Fruit fly (Drosophila melanogaster) whole organism, larva: Measurements from ENCODE around the gene MED1.
A peak's percentile ranks its signal among the peaks of the same experiment; 100 is the strongest.

Experiments used
- noc ChIP-seq: fragments of 200-800 bp; sonication (Bioruptor generic); optimal IDR thresholded peaks from 3 replicates; lab custom pipeline; 2019; ENCODE audit warnings: missing biosample characterization, mild to moderate bottlenecking, missing genetic modification characterization, moderate library complexity

The MED1 gene

dm6 chr3L:21636265-21636993, 2.2 kb upstream of the MED1 start, which contains the start of gene CG32444:
CG32444 (plus strand) TSS chr3L:21636947.
- peak; percentile 50 for TF ChIP-seq noc (tag; lab: Kevin White, UChicago)

DNA sequence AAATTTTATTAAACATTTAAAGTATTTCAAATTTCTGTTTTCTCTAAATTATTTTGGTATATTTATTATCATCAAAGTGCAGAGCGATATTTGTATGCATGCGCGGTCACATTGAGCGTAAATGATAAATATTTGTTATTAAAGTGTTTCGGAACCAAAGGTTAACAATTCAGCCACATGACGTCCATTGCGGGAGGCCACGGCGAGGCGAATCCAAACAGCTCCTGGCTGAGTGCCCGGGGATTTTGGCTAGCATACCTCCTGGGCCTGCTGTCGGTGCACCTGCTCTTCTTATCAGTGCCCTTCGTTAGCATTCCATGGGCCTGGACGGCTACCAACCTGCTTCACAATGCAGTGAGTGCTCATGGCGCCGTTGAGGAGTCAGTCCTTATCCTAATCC, 962 bp upstream of the MED1 start, which contains the start of gene ORMDL:
Gene ORMDL, plus strand, starts transcription at position 98 of the 400 bp plus-strand sequence.
- no peak for TF ChIP-seq noc (tag; lab: Kevin White, UChicago)

DNA sequence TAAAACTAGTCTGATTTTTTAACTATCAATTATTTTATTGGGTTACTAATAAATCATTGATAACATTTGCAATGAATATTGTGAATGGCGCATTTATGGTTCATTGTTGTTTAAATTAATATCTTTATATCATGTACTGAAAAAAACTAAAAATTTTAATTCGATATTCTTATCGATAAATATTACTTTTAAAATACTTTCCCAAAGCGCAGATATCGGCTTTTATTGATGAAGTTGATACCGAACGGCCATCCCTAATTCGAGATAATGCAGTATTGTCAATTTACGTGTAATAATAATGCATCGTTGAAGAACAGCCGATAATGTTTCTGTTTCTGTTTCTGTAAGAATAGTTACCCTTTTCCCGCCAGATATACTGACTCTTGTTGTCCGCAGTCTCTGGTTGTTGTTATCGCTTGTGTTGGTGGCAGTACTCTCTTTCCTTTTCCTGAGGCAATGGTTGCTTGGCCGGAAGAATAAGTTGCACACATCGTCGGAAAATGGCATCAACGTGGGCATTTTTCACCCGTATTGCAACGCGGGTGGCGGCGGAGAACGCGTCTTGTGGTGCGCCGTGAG, 8.1 kb downstream of the MED1 start:
- TF ChIP-seq noc (tag; lab: Kevin White, UChicago): no peak

dm6 chr3L:21625547-21625946, 8.7 kb downstream of the MED1 start, which contains the start of the genes CG7166 and Alg11:
CG7166 (minus strand) TSS chr3L:21625647.
Alg11 (plus strand) TSS chr3L:21625806.
- no peak for TF ChIP-seq noc (tag; lab: Kevin White, UChicago)

- no peak for TF ChIP-seq noc (tag; lab: Kevin White, UChicago)
Measured at dm6 chr3L:21617354-21617753, 16.9 kb downstream of the MED1 start, which contains the start of the genes S1P and CG11307. S1P (minus strand) TSS chr3L:21617376. CG11307 (plus strand) TSS chr3L:21617623.

- TF ChIP-seq noc (tag; lab: Kevin White, UChicago): no peak
Measured at dm6 chr3L:21610535-21610934, 23.7 kb downstream of the MED1 start.

DNA sequence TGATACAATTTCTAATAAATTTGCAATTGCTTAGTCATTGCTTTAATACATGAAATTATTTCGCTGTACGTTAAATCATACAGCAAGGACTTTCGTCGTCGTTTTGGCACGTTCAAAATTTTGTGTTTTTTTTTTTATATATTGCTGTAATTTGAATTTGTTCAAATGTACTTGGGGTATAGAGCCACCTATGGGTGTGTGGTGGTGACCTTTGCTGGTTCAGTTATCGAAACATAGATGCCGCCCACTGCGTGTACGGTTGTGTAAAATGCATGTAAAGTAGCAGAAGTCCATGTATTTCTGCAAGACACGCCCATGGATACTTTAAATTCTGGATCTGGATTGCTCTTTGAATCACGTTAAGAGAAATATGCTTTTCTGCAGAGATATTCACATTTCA, 30.0 kb downstream of the MED1 start:
- TF ChIP-seq noc (tag; lab: Kevin White, UChicago): no peak

DNA sequence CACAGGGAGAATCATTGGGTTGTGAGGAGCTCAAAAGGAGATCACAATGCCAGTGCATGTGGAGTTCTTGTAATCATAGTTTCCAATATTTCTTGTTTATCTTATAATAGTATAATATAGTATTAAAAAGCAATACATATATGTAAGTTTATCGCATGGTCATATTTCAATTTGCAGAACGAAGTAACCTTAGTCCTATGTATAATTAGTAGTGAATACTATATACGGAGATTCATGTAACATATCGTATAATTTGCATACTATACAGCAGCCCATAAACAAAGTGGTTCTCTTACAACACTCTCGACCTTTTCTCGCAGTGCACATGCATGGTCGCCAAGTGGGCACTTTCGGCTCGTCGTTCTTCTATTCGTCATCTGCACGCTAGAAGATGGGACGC, 32.0 kb downstream of the MED1 start:
- no peak for TF ChIP-seq noc (tag; lab: Kevin White, UChicago)

DNA sequence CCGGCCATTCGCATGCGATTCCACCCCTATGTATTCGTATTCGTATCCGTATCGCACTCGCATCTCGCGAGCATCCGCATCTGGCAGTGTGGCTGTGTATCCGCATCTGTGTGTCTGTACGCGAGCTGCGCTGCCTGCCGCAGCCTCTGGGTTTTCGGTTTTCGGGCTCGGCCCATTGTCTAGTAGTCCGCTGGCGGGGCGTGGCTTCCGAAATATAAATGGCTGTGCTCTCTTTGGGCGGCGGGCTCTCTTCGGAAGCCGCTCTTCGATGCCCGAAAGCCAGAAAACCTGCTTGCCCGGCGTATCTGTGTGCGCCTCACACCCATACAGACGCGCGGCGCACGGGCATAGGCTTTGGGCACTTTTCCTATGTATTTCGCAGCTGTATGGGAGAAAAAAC, 35.9 kb downstream of the MED1 start:
- TF ChIP-seq noc (tag; lab: Kevin White, UChicago): no peak

DNA sequence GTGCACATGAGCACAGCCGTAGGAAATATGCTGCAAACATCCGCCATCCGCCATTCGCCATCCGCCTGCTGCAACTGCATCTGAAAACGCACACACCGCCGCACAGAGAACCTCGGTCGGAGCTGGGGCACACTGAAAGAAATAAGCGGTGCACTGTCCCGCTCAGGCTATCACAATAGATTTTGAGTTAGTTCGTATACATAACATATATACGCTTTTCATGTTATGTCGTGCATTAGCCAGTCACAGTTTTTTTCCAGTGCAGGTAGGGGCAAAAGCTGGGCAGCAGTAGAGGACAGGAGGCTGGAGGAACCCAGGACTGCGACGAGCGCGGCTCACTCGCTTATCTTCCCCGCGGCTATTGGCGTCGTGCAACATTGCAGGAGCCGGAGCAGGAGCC, 39.8 kb downstream of the MED1 start:
- TF ChIP-seq noc (tag; lab: Kevin White, UChicago): no peak

DNA sequence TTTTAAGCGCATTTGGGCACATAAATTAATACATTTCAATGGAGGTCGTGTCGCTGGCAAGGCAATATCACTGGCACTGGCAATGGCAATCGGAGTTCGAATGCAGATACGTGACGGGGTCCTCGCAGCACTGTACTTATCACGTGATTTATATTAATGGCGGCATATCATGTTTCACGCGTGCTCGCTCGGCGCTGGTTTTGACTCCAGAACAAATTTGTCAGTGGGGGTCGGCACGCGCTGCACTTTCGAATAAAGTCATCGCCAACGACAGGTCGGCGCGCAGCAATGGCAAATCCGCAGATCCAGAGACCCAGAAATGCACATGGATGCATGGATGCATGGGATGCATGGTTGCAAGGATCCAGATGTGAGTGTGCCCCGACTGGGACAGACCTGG, 43.0 kb downstream of the MED1 start:
- TF ChIP-seq noc (tag; lab: Kevin White, UChicago): no peak

dm6 chr3L:21586528-21586927, 47.7 kb downstream of the MED1 start, which contains the start of gene TfAP-2:
TfAP-2 (plus strand) TSS chr3L:21586828.
- no peak for TF ChIP-seq noc (tag; lab: Kevin White, UChicago)

DNA sequence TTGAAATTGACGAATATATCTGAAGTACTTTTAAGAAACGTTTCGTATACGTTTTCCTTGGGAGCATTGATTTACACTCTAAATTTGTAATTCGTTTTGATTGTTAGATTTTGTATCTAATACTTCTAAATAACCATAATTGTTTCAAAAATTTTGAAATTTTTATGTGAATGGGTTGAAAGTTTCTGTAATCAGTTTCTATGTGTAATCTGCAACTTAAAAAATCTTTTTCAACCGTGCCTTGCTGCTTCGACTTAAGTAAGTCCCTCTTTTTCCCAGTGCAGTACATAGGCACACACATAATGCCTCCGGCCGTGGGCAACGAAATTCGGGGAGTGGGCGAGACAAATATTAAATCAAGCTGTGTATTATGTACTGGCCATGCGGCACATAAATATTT, 48.8 kb downstream of the MED1 start:
- no peak for TF ChIP-seq noc (tag; lab: Kevin White, UChicago)

- TF ChIP-seq noc (tag; lab: Kevin White, UChicago): no peak
Measured at dm6 chr3L:21584683-21585082, 49.6 kb downstream of the MED1 start.

DNA sequence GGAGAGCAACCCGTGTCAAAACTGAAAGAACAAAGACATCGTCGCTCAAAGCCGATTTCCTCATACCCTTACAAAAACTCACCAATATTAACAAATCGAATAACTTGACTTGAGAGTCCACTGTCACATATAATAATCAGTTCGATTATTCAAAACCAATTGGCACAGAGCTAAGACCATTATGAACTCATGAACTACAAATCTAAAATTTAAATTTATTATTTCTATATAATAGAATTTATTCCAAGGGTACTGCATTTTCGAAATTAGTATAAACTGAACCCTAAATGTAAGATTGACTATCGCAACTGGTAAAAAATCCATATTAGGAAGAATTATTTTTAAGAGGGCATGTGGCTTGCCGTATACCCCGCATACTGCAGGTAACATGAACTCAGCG, 52.3 kb downstream of the MED1 start:
- no peak for TF ChIP-seq noc (tag; lab: Kevin White, UChicago)
